Fruit fly (Drosophila melanogaster) whole organism, pupa: ENCODE measurements around the gene NimC3.

Experiments used
- CG10348 ChIP-seq: fragments of 200-800 bp; sonication (Bioruptor generic); IDR thresholded peaks from 2 replicates; pipeline ENCODE4 v1.3.6; 2022; ENCODE audit warnings: missing biosample characterization, missing genetic modification characterization
- CG12605 ChIP-seq: fragments of 200-800 bp; sonication (Bioruptor generic); IDR thresholded peaks from 2 replicates; pipeline ENCODE4 v1.3.6; 2022; ENCODE audit warnings: missing biosample characterization, missing genetic modification characterization
- CG13204 ChIP-seq: fragments of 200-800 bp; sonication (Bioruptor generic); optimal IDR thresholded peaks from 2 replicates; lab custom pipeline; 2018; ENCODE audit warnings: missing biosample characterization, mild to moderate bottlenecking, missing genetic modification characterization, moderate library complexity
- CG14655 ChIP-seq: fragments of 200-800 bp; sonication (Bioruptor generic); optimal IDR thresholded peaks from 3 replicates; lab custom pipeline; 2017; ENCODE audit warnings: mild to moderate bottlenecking, missing biosample characterization, missing genetic modification reagents, missing genetic modification characterization
- CG15710 ChIP-seq: fragments of 200-800 bp; sonication (Bioruptor generic); optimal IDR thresholded peaks from 2 replicates; lab custom pipeline; 2018; ENCODE audit warnings: missing biosample characterization, mild to moderate bottlenecking, missing genetic modification characterization, moderate library complexity
- CG17806 ChIP-seq: fragments of 200-800 bp; sonication (Bioruptor generic); optimal IDR thresholded peaks from 2 replicates; lab custom pipeline; 2018; ENCODE audit warnings: missing biosample characterization, mild to moderate bottlenecking, missing genetic modification characterization, moderate library complexity
- CG32121 ChIP-seq: fragments of 200-800 bp; sonication (Bioruptor generic); IDR thresholded peaks from 2 replicates; pipeline ENCODE4 v1.3.6; 2022; ENCODE audit warnings: missing biosample characterization, missing genetic modification characterization
- CG34367 ChIP-seq: fragments of 200-800 bp; sonication (Bioruptor generic); optimal IDR thresholded peaks from 2 replicates; lab custom pipeline; 2018; ENCODE audit warnings: missing biosample characterization, mild to moderate bottlenecking, missing genetic modification characterization
- CG4496 ChIP-seq: fragments of 200-800 bp; sonication (Bioruptor generic); IDR thresholded peaks from 3 replicates; pipeline ENCODE4 v1.3.6; 2022; ENCODE audit warnings: missing biosample characterization, missing genetic modification characterization
- CG8159 ChIP-seq: fragments of 200-800 bp; sonication (Bioruptor generic); optimal IDR thresholded peaks from 3 replicates; lab custom pipeline; 2018; ENCODE audit warnings: missing biosample characterization, mild to moderate bottlenecking, missing genetic modification characterization, moderate library complexity
- CG8301 ChIP-seq: fragments of 200-800 bp; sonication (Bioruptor generic); optimal IDR thresholded peaks from 2 replicates; lab custom pipeline; 2018; ENCODE audit warnings: missing biosample characterization, mild to moderate bottlenecking, missing genetic modification characterization
- CG9948 ChIP-seq: fragments of 200-800 bp; sonication (Bioruptor generic); optimal IDR thresholded peaks from 2 replicates; lab custom pipeline; 2018; ENCODE audit warnings: missing biosample characterization, mild to moderate bottlenecking, missing genetic modification characterization, moderate library complexity
- D1 ChIP-seq: fragments of 200-800 bp; sonication (Bioruptor generic); optimal IDR thresholded peaks from 2 replicates; lab custom pipeline; 2018; ENCODE audit warnings: missing biosample characterization, mild to moderate bottlenecking, missing genetic modification characterization, moderate library complexity
- EcR ChIP-seq: fragments of 200-800 bp; sonication (Bioruptor generic); optimal IDR thresholded peaks from 3 replicates; lab custom pipeline; 2019; ENCODE audit warnings: missing biosample characterization, missing genetic modification characterization, mild to moderate bottlenecking, moderate library complexity, missing genetic modification reagents
- Ets98B ChIP-seq: fragments of 200-800 bp; sonication (Bioruptor generic); IDR thresholded peaks from 2 replicates; pipeline ENCODE4 v1.3.6; 2022; ENCODE audit warnings: missing biosample characterization, missing genetic modification characterization
- Pif1A ChIP-seq: fragments of 200-800 bp; sonication (Bioruptor generic); optimal IDR thresholded peaks from 3 replicates; lab custom pipeline; 2016; ENCODE audit warnings: missing biosample characterization, missing genetic modification characterization
- Pif1B ChIP-seq: fragments of 200-800 bp; sonication (Bioruptor generic); optimal IDR thresholded peaks from 3 replicates; lab custom pipeline; 2016; ENCODE audit warnings: missing biosample characterization, missing genetic modification characterization
- Snoo ChIP-seq: fragments of 200-800 bp; sonication (Bioruptor generic); optimal IDR thresholded peaks from 3 replicates; lab custom pipeline; 2017; ENCODE audit warnings: missing biosample characterization, mild to moderate bottlenecking, missing genetic modification characterization, inconsistent platforms
- fd96Ca ChIP-seq: fragments of 200-800 bp; sonication (Bioruptor generic); IDR thresholded peaks from 3 replicates; pipeline ENCODE4 v1.3.6; 2022; ENCODE audit warnings: missing biosample characterization, missing genetic modification characterization
- gl ChIP-seq: fragments of 200-800 bp; sonication (Bioruptor generic); optimal IDR thresholded peaks from 2 replicates; lab custom pipeline; 2018; ENCODE audit warnings: missing biosample characterization, mild to moderate bottlenecking, missing genetic modification characterization
- rn ChIP-seq: fragments of 200-800 bp; sonication (Bioruptor generic); IDR thresholded peaks from 2 replicates; pipeline ENCODE4 v1.3.6; 2022; ENCODE audit warnings: missing biosample characterization, missing genetic modification characterization

NimC3 gene

DNA sequence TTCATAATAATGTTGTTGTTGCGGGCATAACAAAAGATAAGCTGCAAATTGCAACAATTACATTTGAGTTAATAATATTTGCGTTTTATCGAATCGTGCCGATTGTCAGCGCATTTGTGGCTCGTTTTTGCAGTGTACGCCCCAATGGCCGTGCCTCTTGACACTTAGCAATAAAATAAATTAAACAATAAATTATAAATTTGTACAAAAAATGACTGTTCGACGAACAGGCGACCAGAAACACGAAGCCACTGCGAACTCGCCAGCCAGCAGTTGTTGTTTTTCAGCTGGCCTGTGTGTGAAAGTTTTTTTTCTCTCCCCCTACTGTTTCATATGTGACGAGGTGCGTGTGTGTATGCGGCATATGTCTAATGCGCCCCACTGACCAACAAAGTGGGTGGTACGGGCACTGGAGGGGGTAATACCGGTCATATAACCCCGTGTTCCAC lies 5.5 kb upstream of the NimC3 start:
- TF ChIP-seq Pif1B (GFP tag; lab: Kevin White, UChicago), result peak; percentile 19
- TF ChIP-seq fd96Ca (GFP tag; lab: Robert Waterston, UW), result peak; percentile 66
- no peak for TF ChIP-seq CG12605 (GFP tag; lab: Robert Waterston, UW)
- TF ChIP-seq CG8301 (tag; lab: Kevin White, UChicago), result no peak
- peak; percentile 40; the same call in 1 of the 2 replicates for TF ChIP-seq CG32121 (GFP tag; lab: Robert Waterston, UW)
- peak; percentile 25; the same call in 2 of the 3 replicates for TF ChIP-seq CG4496 (GFP tag; lab: Robert Waterston, UW)
- TF ChIP-seq Ets98B (GFP tag; lab: Robert Waterston, UW), result peak; percentile 40

DNA sequence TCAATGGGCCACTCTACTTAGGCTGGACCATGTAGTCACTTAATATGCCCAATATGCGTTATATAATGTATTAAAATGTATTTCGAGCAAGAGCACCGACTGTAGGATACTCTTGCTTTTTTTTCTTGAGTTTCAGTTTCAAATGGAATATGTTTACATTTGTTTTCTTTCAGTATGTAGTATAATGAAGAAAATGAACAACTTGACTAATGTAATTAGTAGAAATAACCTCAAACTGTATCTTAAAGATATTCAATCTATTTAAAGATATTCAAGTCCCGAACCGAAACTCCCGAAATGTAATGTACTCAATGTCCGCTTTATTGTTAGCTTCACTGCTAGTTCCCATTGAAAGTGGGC lies 4.7 kb upstream of the NimC3 start:
- TF ChIP-seq Snoo (tag; lab: Kevin White, UChicago) (no peak), CG34367 (tag; lab: Kevin White, UChicago) (no peak), CG14655 (GFP tag; lab: Kevin White, UChicago) (peak; percentile 65), CG8159 (tag; lab: Kevin White, UChicago) (peak; percentile 76), CG12605 (GFP tag; lab: Robert Waterston, UW) (no peak), CG17806 (no peak), CG4496 (GFP tag; lab: Robert Waterston, UW) (peak; percentile 11; the same call in 1 of the 3 replicates), CG9948 (peak; percentile 20), CG32121 (GFP tag; lab: Robert Waterston, UW) (no peak), rn (0 out of 2 replicates have a peak, but pooled peaks have one; percentile 3), fd96Ca (GFP tag; lab: Robert Waterston, UW) (no peak), CG15710 (tag; lab: Kevin White, UChicago) (no peak), CG8301 (tag; lab: Kevin White, UChicago) (peak; percentile 66), gl (tag; lab: Kevin White, UChicago) (no peak), D1 (tag; lab: Kevin White, UChicago) (no peak), CG10348 (no peak), Pif1B (GFP tag; lab: Kevin White, UChicago) (no peak), EcR (GFP tag; lab: Kevin White, UChicago) (no peak), CG13204 (GFP tag; lab: Kevin White, UChicago) (no peak), Pif1A (GFP tag; lab: Kevin White, UChicago) (no peak), Ets98B (GFP tag; lab: Robert Waterston, UW) (no peak)

DNA sequence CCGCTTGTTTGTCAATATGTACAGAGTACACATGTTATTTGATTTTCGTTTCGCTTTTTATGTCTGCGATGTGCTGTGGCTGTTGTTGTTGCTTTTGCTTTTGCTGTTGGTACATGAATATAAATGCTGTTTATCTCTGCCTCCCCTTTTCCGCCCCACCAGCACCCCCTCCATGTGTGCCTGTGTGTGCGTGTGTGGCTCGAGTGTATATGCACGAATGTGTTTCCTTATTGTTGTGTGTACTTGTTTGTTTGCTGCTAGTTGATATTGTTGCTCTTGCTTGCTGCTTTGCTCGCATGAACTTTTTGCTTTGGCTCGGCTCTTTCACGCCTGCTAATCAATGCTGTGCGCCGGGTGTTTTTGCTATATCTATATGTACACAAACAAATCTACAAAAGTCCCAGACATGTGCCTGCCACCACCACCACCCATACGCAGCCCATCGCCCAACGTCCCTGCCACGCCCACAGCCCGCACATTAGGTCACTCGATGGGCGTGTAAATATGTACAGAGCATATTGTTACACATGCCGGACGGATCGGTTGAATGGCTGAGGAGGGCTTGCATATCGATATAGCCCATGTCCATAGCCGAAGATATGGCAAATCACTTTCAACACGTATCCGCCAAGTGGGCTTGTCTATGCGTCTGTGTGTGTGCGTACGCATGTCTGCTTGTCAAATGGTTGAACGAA lies 4.2 kb upstream of the NimC3 start:
- peak; percentile 88 for TF ChIP-seq Ets98B (GFP tag; lab: Robert Waterston, UW)
- TF ChIP-seq CG34367 (tag; lab: Kevin White, UChicago), result peak; percentile 69
- peak; percentile 29 for TF ChIP-seq CG8159 (tag; lab: Kevin White, UChicago)
- peak; percentile 90 for TF ChIP-seq CG32121 (GFP tag; lab: Robert Waterston, UW)
- TF ChIP-seq CG17806, result peak; percentile 13
- TF ChIP-seq Snoo (tag; lab: Kevin White, UChicago), result peak; percentile 88
- TF ChIP-seq Pif1A (GFP tag; lab: Kevin White, UChicago), result peak; percentile 86
- TF ChIP-seq D1 (tag; lab: Kevin White, UChicago), result no peak
- peak; percentile 61 for TF ChIP-seq rn
- TF ChIP-seq gl (tag; lab: Kevin White, UChicago), result peak; percentile 79
- TF ChIP-seq CG9948, result no peak
- peak; percentile 68 for TF ChIP-seq CG12605 (GFP tag; lab: Robert Waterston, UW)
- TF ChIP-seq CG15710 (tag; lab: Kevin White, UChicago), result peak; percentile 44
- TF ChIP-seq CG8301 (tag; lab: Kevin White, UChicago), result peak; percentile 64
- no peak for TF ChIP-seq CG10348
- peak; percentile 73 for TF ChIP-seq CG14655 (GFP tag; lab: Kevin White, UChicago)
- peak; percentile 49 for TF ChIP-seq EcR (GFP tag; lab: Kevin White, UChicago)
- TF ChIP-seq CG4496 (GFP tag; lab: Robert Waterston, UW), result peak; percentile 85
- TF ChIP-seq CG13204 (GFP tag; lab: Kevin White, UChicago), result peak; percentile 71
- peak; percentile 89 for TF ChIP-seq fd96Ca (GFP tag; lab: Robert Waterston, UW)
- TF ChIP-seq Pif1B (GFP tag; lab: Kevin White, UChicago), result peak; percentile 80
- TF ChIP-seq, all 21 proteins: peak for 18

DNA sequence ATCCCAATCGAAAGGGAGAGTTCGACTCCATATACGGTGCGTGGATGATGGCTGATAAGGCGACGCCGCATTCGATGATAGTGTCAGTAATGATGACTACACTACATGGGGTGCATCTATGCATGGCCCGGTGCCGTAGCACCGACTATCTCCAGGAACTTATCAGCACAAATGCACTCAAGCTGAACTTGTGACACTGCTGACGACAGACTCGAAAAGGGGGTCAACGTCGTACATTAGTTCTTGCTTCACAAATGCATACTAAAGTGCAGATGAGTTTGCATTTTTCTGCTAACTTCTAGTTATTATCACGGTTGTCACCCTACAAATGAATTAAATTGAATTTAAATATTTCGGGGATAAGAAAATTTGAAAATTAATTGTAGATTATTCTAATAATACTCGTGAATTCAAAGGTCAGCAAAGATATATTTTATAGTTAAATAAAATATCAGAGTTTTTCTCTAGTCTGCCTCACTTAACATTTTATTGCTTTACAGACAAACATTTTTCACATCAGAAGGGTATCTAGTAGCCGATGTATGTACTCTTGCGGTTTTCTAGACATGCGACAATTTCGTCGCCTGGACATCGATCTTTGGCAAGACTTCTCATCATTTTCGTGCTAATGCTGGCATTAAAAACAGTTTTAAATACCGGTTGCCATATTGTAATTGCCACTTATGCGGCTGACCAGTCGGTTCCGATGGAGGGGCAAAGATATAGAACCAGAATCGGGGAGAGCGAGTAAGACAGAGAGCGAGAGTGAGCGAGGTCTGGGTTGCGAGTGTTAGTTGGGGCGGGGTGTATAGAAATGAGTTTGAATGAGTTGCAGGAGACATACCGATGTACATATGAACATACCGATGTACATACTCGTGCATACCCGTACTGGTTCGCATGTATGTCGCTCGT lies 3.4 kb upstream of the NimC3 start:
- TF ChIP-seq Pif1B (GFP tag; lab: Kevin White, UChicago) (no peak), CG10348 (no peak), Pif1A (GFP tag; lab: Kevin White, UChicago) (no peak), CG4496 (GFP tag; lab: Robert Waterston, UW) (peak; percentile 19; the same call in 2 of the 3 replicates), Snoo (tag; lab: Kevin White, UChicago) (no peak), CG8159 (tag; lab: Kevin White, UChicago) (peak; percentile 50), CG9948 (peak; percentile 42), fd96Ca (GFP tag; lab: Robert Waterston, UW) (no peak), CG8301 (tag; lab: Kevin White, UChicago) (peak; percentile 47), rn (no peak), gl (tag; lab: Kevin White, UChicago) (no peak), CG32121 (GFP tag; lab: Robert Waterston, UW) (peak; percentile 27; the same call in 1 of the 2 replicates), CG15710 (tag; lab: Kevin White, UChicago) (peak; percentile 40), EcR (GFP tag; lab: Kevin White, UChicago) (peak; percentile 28), CG34367 (tag; lab: Kevin White, UChicago) (peak; percentile 29), Ets98B (GFP tag; lab: Robert Waterston, UW) (peak; percentile 4; the same call in 1 of the 2 replicates), CG13204 (GFP tag; lab: Kevin White, UChicago) (no peak), D1 (tag; lab: Kevin White, UChicago) (no peak), CG14655 (GFP tag; lab: Kevin White, UChicago) (peak; percentile 33), CG17806 (peak; percentile 8), CG12605 (GFP tag; lab: Robert Waterston, UW) (no peak)
